Fruit fly (Drosophila melanogaster) S2 (cell line): Measurements from ENCODE around the gene CG9254.

ENCODE experiments used
- CG8478 ChIP-seq: fragments of >200 bp; optimal IDR thresholded peaks from 2 replicates; lab custom pipeline; 2018
- CTCF ChIP-seq, 2 experiments: fragments of >200 bp; optimal IDR thresholded peaks; 2 replicates each; lab custom pipeline; 2018

- TF ChIP-seq CTCF (optimal IDR thresholded peaks at IDR 0.05; lab: Kevin White, UChicago) (no peak), CG8478 (no peak)
Observed at dm6 chr2L:13591393-13591792, 5.6 kb downstream of the CG9254 start.
